Worm (Caenorhabditis elegans) whole organism, L4 larva: ENCODE data around the gene rgs-11.
"Not testable (repeated sequence)": the region's sequence is repeated elsewhere in the genome, so short reads cannot be mapped to it uniquely, and the experiment has no call there.

Source experiments
- hlh-30 ChIP-seq: sonication (generic microtip); optimal IDR thresholded peaks from 2 replicates; lab custom pipeline; 2017; ENCODE audit warnings: antibody characterized with exemption, mild to moderate bottlenecking, missing genetic modification characterization, missing compliant biosample characterization; ENCODE audit not compliant: insufficient read depth
- lin-13 ChIP-seq: fragments of 150-350 bp; optimal IDR thresholded peaks from 2 replicates; lab custom pipeline; 2014; ENCODE audit warnings: missing biosample characterization, missing genetic modification reagents, missing genetic modification characterization
- lin-15B ChIP-seq: fragments of 150-350 bp; sonication (generic microtip); optimal IDR thresholded peaks from 3 replicates; lab custom pipeline; 2014; ENCODE audit warnings: missing biosample characterization, missing genetic modification characterization

- TF ChIP-seq lin-13 (GFP tag; lab: Kevin White, UChicago); lin-15B; hlh-30 (tag; lab: Kevin White, UChicago): not testable (repeated sequence)
Measured at ce11 chrX:14966515-14966914, 2.2 kb downstream of the rgs-11 start, which contains the start of gene F20D1.22.
